Fruit fly (Drosophila melanogaster) whole organism, pupa: ENCODE data around the gene Cpr66D.

Source experiments
- CG10348 ChIP-seq: fragments of 200-800 bp; sonication (Bioruptor generic); IDR thresholded peaks from 2 replicates; pipeline ENCODE4 v1.3.6; 2022; ENCODE audit warnings: missing biosample characterization, missing genetic modification characterization
- CG12605 ChIP-seq: fragments of 200-800 bp; sonication (Bioruptor generic); IDR thresholded peaks from 2 replicates; pipeline ENCODE4 v1.3.6; 2022; ENCODE audit warnings: missing biosample characterization, missing genetic modification characterization
- CG13204 ChIP-seq: fragments of 200-800 bp; sonication (Bioruptor generic); optimal IDR thresholded peaks from 2 replicates; lab custom pipeline; 2018; ENCODE audit warnings: missing biosample characterization, mild to moderate bottlenecking, missing genetic modification characterization, moderate library complexity
- CG14655 ChIP-seq: fragments of 200-800 bp; sonication (Bioruptor generic); optimal IDR thresholded peaks from 3 replicates; lab custom pipeline; 2017; ENCODE audit warnings: mild to moderate bottlenecking, missing biosample characterization, missing genetic modification reagents, missing genetic modification characterization
- CG15710 ChIP-seq: fragments of 200-800 bp; sonication (Bioruptor generic); optimal IDR thresholded peaks from 2 replicates; lab custom pipeline; 2018; ENCODE audit warnings: missing biosample characterization, mild to moderate bottlenecking, missing genetic modification characterization, moderate library complexity
- CG17806 ChIP-seq: fragments of 200-800 bp; sonication (Bioruptor generic); optimal IDR thresholded peaks from 2 replicates; lab custom pipeline; 2018; ENCODE audit warnings: missing biosample characterization, mild to moderate bottlenecking, missing genetic modification characterization, moderate library complexity
- CG32121 ChIP-seq: fragments of 200-800 bp; sonication (Bioruptor generic); IDR thresholded peaks from 2 replicates; pipeline ENCODE4 v1.3.6; 2022; ENCODE audit warnings: missing biosample characterization, missing genetic modification characterization
- CG34367 ChIP-seq: fragments of 200-800 bp; sonication (Bioruptor generic); optimal IDR thresholded peaks from 2 replicates; lab custom pipeline; 2018; ENCODE audit warnings: missing biosample characterization, mild to moderate bottlenecking, missing genetic modification characterization
- CG4496 ChIP-seq: fragments of 200-800 bp; sonication (Bioruptor generic); IDR thresholded peaks from 3 replicates; pipeline ENCODE4 v1.3.6; 2022; ENCODE audit warnings: missing biosample characterization, missing genetic modification characterization
- CG8159 ChIP-seq: fragments of 200-800 bp; sonication (Bioruptor generic); optimal IDR thresholded peaks from 3 replicates; lab custom pipeline; 2018; ENCODE audit warnings: missing biosample characterization, mild to moderate bottlenecking, missing genetic modification characterization, moderate library complexity
- CG8301 ChIP-seq: fragments of 200-800 bp; sonication (Bioruptor generic); optimal IDR thresholded peaks from 2 replicates; lab custom pipeline; 2018; ENCODE audit warnings: missing biosample characterization, mild to moderate bottlenecking, missing genetic modification characterization
- CG9948 ChIP-seq: fragments of 200-800 bp; sonication (Bioruptor generic); optimal IDR thresholded peaks from 2 replicates; lab custom pipeline; 2018; ENCODE audit warnings: missing biosample characterization, mild to moderate bottlenecking, missing genetic modification characterization, moderate library complexity
- D1 ChIP-seq: fragments of 200-800 bp; sonication (Bioruptor generic); optimal IDR thresholded peaks from 2 replicates; lab custom pipeline; 2018; ENCODE audit warnings: missing biosample characterization, mild to moderate bottlenecking, missing genetic modification characterization, moderate library complexity
- EcR ChIP-seq: fragments of 200-800 bp; sonication (Bioruptor generic); optimal IDR thresholded peaks from 3 replicates; lab custom pipeline; 2019; ENCODE audit warnings: missing biosample characterization, missing genetic modification characterization, mild to moderate bottlenecking, moderate library complexity, missing genetic modification reagents
- Ets98B ChIP-seq: fragments of 200-800 bp; sonication (Bioruptor generic); IDR thresholded peaks from 2 replicates; pipeline ENCODE4 v1.3.6; 2022; ENCODE audit warnings: missing biosample characterization, missing genetic modification characterization
- Pif1A ChIP-seq: fragments of 200-800 bp; sonication (Bioruptor generic); optimal IDR thresholded peaks from 3 replicates; lab custom pipeline; 2016; ENCODE audit warnings: missing biosample characterization, missing genetic modification characterization
- Pif1B ChIP-seq: fragments of 200-800 bp; sonication (Bioruptor generic); optimal IDR thresholded peaks from 3 replicates; lab custom pipeline; 2016; ENCODE audit warnings: missing biosample characterization, missing genetic modification characterization
- Snoo ChIP-seq: fragments of 200-800 bp; sonication (Bioruptor generic); optimal IDR thresholded peaks from 3 replicates; lab custom pipeline; 2017; ENCODE audit warnings: missing biosample characterization, mild to moderate bottlenecking, missing genetic modification characterization, inconsistent platforms
- fd96Ca ChIP-seq: fragments of 200-800 bp; sonication (Bioruptor generic); IDR thresholded peaks from 3 replicates; pipeline ENCODE4 v1.3.6; 2022; ENCODE audit warnings: missing biosample characterization, missing genetic modification characterization
- gl ChIP-seq: fragments of 200-800 bp; sonication (Bioruptor generic); optimal IDR thresholded peaks from 2 replicates; lab custom pipeline; 2018; ENCODE audit warnings: missing biosample characterization, mild to moderate bottlenecking, missing genetic modification characterization
- rn ChIP-seq: fragments of 200-800 bp; sonication (Bioruptor generic); IDR thresholded peaks from 2 replicates; pipeline ENCODE4 v1.3.6; 2022; ENCODE audit warnings: missing biosample characterization, missing genetic modification characterization

Cpr66D gene

DNA sequence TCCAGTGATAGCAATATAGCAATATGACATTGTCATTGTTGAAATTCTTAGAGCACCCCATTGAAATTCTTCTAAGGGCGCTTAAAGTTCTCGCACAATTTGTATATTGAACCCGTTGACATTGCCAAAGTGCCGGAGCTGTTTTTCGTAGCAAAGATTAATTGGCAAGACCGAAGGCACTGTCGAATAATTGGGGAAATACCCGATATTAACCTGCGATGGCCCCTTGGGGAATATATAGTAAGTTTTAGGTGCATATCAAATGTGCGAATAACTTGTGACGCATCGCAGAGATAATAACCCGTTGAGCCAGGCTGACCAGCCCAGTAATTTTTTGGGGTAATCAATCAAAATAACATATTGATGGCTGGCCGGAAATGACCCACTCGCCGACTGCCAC lies 46.4 kb downstream of the Cpr66D start:
- no peak for TF ChIP-seq rn (GFP tag; lab: Robert Waterston, UW)
- no peak for TF ChIP-seq CG10348
- TF ChIP-seq CG13204 (GFP tag; lab: Kevin White, UChicago), result no peak
- no peak for TF ChIP-seq Pif1A (GFP tag; lab: Kevin White, UChicago)

DNA sequence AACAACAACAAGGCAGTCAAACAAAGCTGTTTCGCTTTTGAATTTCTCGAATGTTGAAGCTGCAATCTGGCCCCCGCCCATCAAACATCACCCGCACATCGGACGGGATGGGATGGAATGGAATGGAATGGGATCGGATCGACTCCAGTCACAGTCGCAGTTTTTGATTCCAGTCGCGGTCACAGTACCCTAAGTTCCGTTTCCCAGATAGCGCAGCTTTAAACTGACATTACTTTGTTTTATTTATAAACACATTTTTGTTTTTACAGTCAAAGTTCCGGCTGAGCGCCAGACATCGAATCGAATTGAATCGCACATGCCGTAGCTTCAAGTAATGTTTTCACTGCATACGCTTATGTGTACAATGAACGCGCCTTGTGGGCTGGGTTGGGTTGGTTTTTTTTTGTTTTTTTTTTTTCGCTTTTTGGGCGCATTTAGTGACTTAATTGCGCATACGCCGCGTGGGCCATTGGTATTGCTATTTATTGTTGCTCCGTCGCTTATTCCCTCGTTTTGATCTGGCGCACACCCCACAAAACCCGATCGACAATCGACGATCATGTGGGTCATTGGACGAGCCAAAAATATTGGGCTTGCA lies 48.6 kb downstream of the Cpr66D start:
- TF ChIP-seq rn (GFP tag; lab: Robert Waterston, UW) (no peak), EcR (GFP tag; lab: Kevin White, UChicago) (peak; percentile 44)

dm6 chr3L:8689675-8690074 lies 49.4 kb downstream of the Cpr66D start:
- TF ChIP-seq CG8159 (tag; lab: Kevin White, UChicago), result no peak
- no peak for TF ChIP-seq CG8301 (tag; lab: Kevin White, UChicago)
- TF ChIP-seq CG9948, result no peak
- TF ChIP-seq CG17806 (tag; lab: Kevin White, UChicago), result no peak
- TF ChIP-seq Ets98B, result no peak
- TF ChIP-seq gl, result no peak
- no peak for TF ChIP-seq CG15710 (tag; lab: Kevin White, UChicago)
- no peak for TF ChIP-seq CG32121 (GFP tag; lab: Robert Waterston, UW)
- TF ChIP-seq CG34367 (tag; lab: Kevin White, UChicago), result no peak
- no peak for TF ChIP-seq EcR (GFP tag; lab: Kevin White, UChicago)
- TF ChIP-seq Pif1B (GFP tag; lab: Kevin White, UChicago), result no peak
- TF ChIP-seq CG14655 (GFP tag; lab: Kevin White, UChicago), result no peak
- TF ChIP-seq CG13204 (GFP tag; lab: Kevin White, UChicago), result no peak
- no peak for TF ChIP-seq CG4496 (GFP tag; lab: Robert Waterston, UW)
- no peak for TF ChIP-seq Pif1A (GFP tag; lab: Kevin White, UChicago)

dm6 chr3L:8690630-8691029 lies 50.4 kb downstream of the Cpr66D start:
- TF ChIP-seq CG15710 (tag; lab: Kevin White, UChicago) (no peak), Pif1B (GFP tag; lab: Kevin White, UChicago) (no peak), CG32121 (GFP tag; lab: Robert Waterston, UW) (no peak), Ets98B (no peak), CG13204 (GFP tag; lab: Kevin White, UChicago) (no peak), EcR (GFP tag; lab: Kevin White, UChicago) (no peak), CG8301 (tag; lab: Kevin White, UChicago) (no peak), CG10348 (no peak), Snoo (tag; lab: Kevin White, UChicago) (no peak), fd96Ca (GFP tag; lab: Robert Waterston, UW) (no peak), CG8159 (tag; lab: Kevin White, UChicago) (no peak)

- no peak for TF ChIP-seq CG10348
- 0 out of 2 replicates have a peak, but pooled peaks have one; percentile 11 for TF ChIP-seq rn (GFP tag; lab: Robert Waterston, UW)
- TF ChIP-seq CG15710 (tag; lab: Kevin White, UChicago), result peak; percentile 50
- TF ChIP-seq gl, result peak; percentile 81
- peak; percentile 11 for TF ChIP-seq Pif1A (GFP tag; lab: Kevin White, UChicago)
- peak; percentile 64 for TF ChIP-seq CG13204 (GFP tag; lab: Kevin White, UChicago)
- peak; percentile 26 for TF ChIP-seq D1 (tag; lab: Kevin White, UChicago)
- peak; percentile 9 for TF ChIP-seq CG17806 (tag; lab: Kevin White, UChicago)
- TF ChIP-seq CG34367 (tag; lab: Kevin White, UChicago), result peak; percentile 8
- TF ChIP-seq CG32121 (GFP tag; lab: Robert Waterston, UW), result no peak
- peak; percentile 46 for TF ChIP-seq CG12605 (GFP tag; lab: Robert Waterston, UW)
- peak; percentile 11 for TF ChIP-seq CG8301 (tag; lab: Kevin White, UChicago)
- peak; percentile 48 for TF ChIP-seq Snoo (tag; lab: Kevin White, UChicago)
- TF ChIP-seq fd96Ca (GFP tag; lab: Robert Waterston, UW), result peak; percentile 57; the same call in 1 of the 3 replicates
- peak; percentile 35 for TF ChIP-seq CG9948
- TF ChIP-seq CG14655 (GFP tag; lab: Kevin White, UChicago), result peak; percentile 56
- peak; percentile 48 for TF ChIP-seq Ets98B
- peak; percentile 59 for TF ChIP-seq CG8159 (tag; lab: Kevin White, UChicago)
- peak; percentile 75 for TF ChIP-seq EcR (GFP tag; lab: Kevin White, UChicago)
- TF ChIP-seq CG4496 (GFP tag; lab: Robert Waterston, UW), result peak; percentile 66
- no peak for TF ChIP-seq Pif1B (GFP tag; lab: Kevin White, UChicago)
Measured at dm6 chr3L:8691891-8692874, 51.9 kb downstream of the Cpr66D start.
